Worm (Caenorhabditis elegans) whole organism, late embryonic: ENCODE data around the gene C34E10.10.

Source experiments
- ama-1 ChIP-seq: fragments of 150-350 bp; optimal IDR thresholded peaks from 2 replicates; lab custom pipeline; 2014
- ceh-45 ChIP-seq: fragments of 200-800 bp; sonication (Bioruptor generic); IDR thresholded peaks from 2 replicates; pipeline ENCODE4 v1.3.6; 2022; ENCODE audit warnings: missing genetic modification reagents, missing genetic modification characterization, missing compliant biosample characterization
- che-1 ChIP-seq: sonication (generic microtip); optimal IDR thresholded peaks from 2 replicates; lab custom pipeline; 2016; ENCODE audit warnings: mild to moderate bottlenecking, missing genetic modification characterization, missing compliant biosample characterization
- dmd-4 ChIP-seq: sonication (generic microtip); optimal IDR thresholded peaks from 2 replicates; lab custom pipeline; 2016; ENCODE audit warnings: borderline replicate concordance, missing genetic modification characterization, missing compliant biosample characterization
- hlh-6 ChIP-seq: sonication (generic microtip); optimal IDR thresholded peaks from 2 replicates; lab custom pipeline; 2016; ENCODE audit warnings: missing genotype, missing genetic modification characterization, missing compliant biosample characterization
- madf-2 ChIP-seq: sonication (generic microtip); optimal IDR thresholded peaks from 2 replicates; lab custom pipeline; 2017; ENCODE audit warnings: missing genetic modification characterization, missing compliant biosample characterization
- mec-3 ChIP-seq: sonication (generic microtip); optimal IDR thresholded peaks from 2 replicates; lab custom pipeline; 2016; ENCODE audit warnings: borderline replicate concordance, missing genetic modification characterization, missing compliant biosample characterization
- pha-4 ChIP-seq: fragments of 150-350 bp; optimal IDR thresholded peaks from 2 replicates; lab custom pipeline; 2018; ENCODE audit warnings: missing biosample characterization, missing genetic modification reagents, missing genetic modification characterization
- pqm-1 ChIP-seq: sonication (generic microtip); optimal IDR thresholded peaks from 2 replicates; lab custom pipeline; 2016; ENCODE audit warnings: missing genetic modification characterization, missing compliant biosample characterization

DNA sequence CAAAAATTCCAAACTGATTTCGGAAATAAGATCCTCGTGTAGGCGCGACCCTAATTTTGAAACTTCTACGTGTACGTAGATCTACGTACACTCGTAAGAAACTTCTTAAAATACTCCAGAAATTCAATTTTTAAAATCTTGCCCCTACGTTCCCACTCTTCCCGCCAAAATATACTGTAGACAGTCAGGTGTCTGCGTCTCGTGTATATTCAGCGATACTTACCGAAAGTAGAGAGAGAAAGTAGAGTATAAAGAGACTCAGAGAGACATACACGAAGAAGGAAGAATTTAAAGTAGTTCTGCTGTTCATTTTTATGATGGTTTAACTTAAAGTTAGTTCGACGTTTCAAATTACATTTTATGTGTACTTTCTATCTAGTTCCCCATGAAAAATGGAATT is 34.4 kb downstream of the C34E10.10 start:
- TF ChIP-seq ama-1 (lab: Kevin White, UChicago) (no peak), pha-4 (no peak), dmd-4 (no peak), ceh-45 (no peak), madf-2 (tag; lab: Kevin White, UChicago) (no peak), hlh-6 (tag; lab: Kevin White, UChicago) (no peak), che-1 (tag; lab: Kevin White, UChicago) (no peak), mec-3 (no peak), pqm-1 (no peak)
